Worm (Caenorhabditis elegans) whole organism, L1 larva: Measurements from ENCODE around the gene B0281.3.

Experiments
- ces-1 ChIP-seq: fragments of 150-350 bp; optimal IDR thresholded peaks from 2 replicates; lab custom pipeline; 2014; ENCODE audit warnings: missing biosample characterization, missing genetic modification reagents, missing genetic modification characterization
- dpl-1 ChIP-seq, 3 experiments: fragments of 150-350 bp in 2 of 3; sonication (generic microtip) in 1 of 3; optimal IDR thresholded peaks; 2 replicates each; lab custom pipeline; 2014 to 2017; ENCODE audit warnings: missing biosample characterization in 3 of 3, missing genetic modification characterization in 3 of 3, missing genetic modification reagents in 3 of 3
- efl-1 ChIP-seq, 4 experiments: fragments of 150-350 bp; optimal IDR thresholded peaks in 3 of 4; peaks in 1 of 4; 1 replicate in 1 of 4; 2 replicates in 3 of 4; lab custom pipeline; 2014; ENCODE audit warnings: missing biosample characterization in 2 of 4, missing genetic modification characterization in 2 of 4, missing genetic modification reagents in 2 of 4
- elt-2 ChIP-seq: sonication (generic microtip); optimal IDR thresholded peaks from 2 replicates; lab custom pipeline; 2016; ENCODE audit warnings: missing genetic modification characterization, mild to moderate bottlenecking, inconsistent platforms, missing compliant biosample characterization, missing genetic modification reagents
- elt-3 ChIP-seq, 6 experiments: fragments of 150-350 bp in 1 of 6; sonication (generic microtip); optimal IDR thresholded peaks; 2 replicates each; lab custom pipeline; 2017 to 2018; ENCODE audit warnings: missing biosample characterization in 6 of 6, missing genetic modification characterization in 6 of 6, inconsistent platforms in 1 of 6
- fkh-8 ChIP-seq: sonication (generic microtip); optimal IDR thresholded peaks from 2 replicates; lab custom pipeline; 2016; ENCODE audit warnings: mild to moderate bottlenecking, missing genetic modification characterization, missing compliant biosample characterization
- grh-1 ChIP-seq: fragments of 200-800 bp; sonication (Bioruptor generic); IDR thresholded peaks from 2 replicates; pipeline ENCODE4 v1.3.6; 2022; ENCODE audit warnings: missing genetic modification reagents, missing genetic modification characterization, missing compliant biosample characterization
- hlh-4 ChIP-seq: sonication (generic microtip); optimal IDR thresholded peaks from 2 replicates; lab custom pipeline; 2016; ENCODE audit warnings: mild to moderate bottlenecking, missing genetic modification characterization, missing compliant biosample characterization
- irx-1 ChIP-seq: sonication (generic microtip); optimal IDR thresholded peaks from 2 replicates; lab custom pipeline; 2016; ENCODE audit warnings: missing genetic modification characterization, missing compliant biosample characterization
- isw-1 ChIP-seq: fragments of 200-800 bp; sonication (Bioruptor generic); IDR thresholded peaks from 2 replicates; pipeline ENCODE4 v1.3.6; 2022; ENCODE audit warnings: missing genetic modification characterization, missing compliant biosample characterization
- lin-35 ChIP-seq, 2 experiments: fragments of 150-350 bp; optimal IDR thresholded peaks; 2 replicates each; lab custom pipeline; 2014; ENCODE audit warnings: missing biosample characterization in 2 of 2, missing genetic modification characterization in 2 of 2, missing genetic modification reagents in 2 of 2
- lin-39 ChIP-seq: fragments of 150-350 bp; optimal IDR thresholded peaks from 2 replicates; lab custom pipeline; 2014; ENCODE audit warnings: missing biosample characterization, missing genetic modification reagents, missing genetic modification characterization
- nhr-11 ChIP-seq: fragments of 150-350 bp; optimal IDR thresholded peaks from 2 replicates; lab custom pipeline; 2014; ENCODE audit warnings: missing biosample characterization, missing genetic modification characterization
- nhr-19 ChIP-seq: fragments of 200-800 bp; sonication (Bioruptor generic); conservative IDR thresholded peaks from 2 replicates; pipeline ENCODE4 v1.3.6; 2022; ENCODE audit warnings: missing genetic modification characterization, missing compliant biosample characterization
- nhr-237 ChIP-seq: fragments of 150-350 bp; optimal IDR thresholded peaks from 2 replicates; lab custom pipeline; 2014; ENCODE audit warnings: missing biosample characterization, missing genetic modification characterization
- nhr-71 ChIP-seq: sonication (generic microtip); optimal IDR thresholded peaks from 2 replicates; lab custom pipeline; 2016; ENCODE audit warnings: mild to moderate bottlenecking, missing genetic modification characterization, moderate library complexity, missing compliant biosample characterization
- nhr-76 ChIP-seq: sonication (generic microtip); optimal IDR thresholded peaks from 2 replicates; lab custom pipeline; 2017; ENCODE audit warnings: missing biosample characterization, missing genetic modification characterization
- pag-3 ChIP-seq: sonication (generic microtip); optimal IDR thresholded peaks from 2 replicates; lab custom pipeline; 2017; ENCODE audit warnings: missing genetic modification characterization, mild to moderate bottlenecking, missing compliant biosample characterization, antibody characterized with exemption, borderline replicate concordance; ENCODE audit not compliant: insufficient read depth
- pqm-1 ChIP-seq: sonication (generic microtip); optimal IDR thresholded peaks from 3 replicates; lab custom pipeline; 2017; ENCODE audit warnings: missing biosample characterization, missing genetic modification characterization
- unc-130 ChIP-seq: fragments of 150-350 bp; optimal IDR thresholded peaks from 2 replicates; lab custom pipeline; 2017; ENCODE audit warnings: missing biosample characterization, missing genetic modification characterization, inconsistent platforms
- vab-15 ChIP-seq: sonication (generic microtip); optimal IDR thresholded peaks from 2 replicates; lab custom pipeline; 2017; ENCODE audit warnings: missing genotype, mild to moderate bottlenecking, missing genetic modification characterization, missing compliant biosample characterization
- zag-1 ChIP-seq: fragments of 150-350 bp; optimal IDR thresholded peaks from 2 replicates; lab custom pipeline; 2014; ENCODE audit warnings: missing biosample characterization, missing genetic modification characterization
- zip-4 ChIP-seq: fragments of 200-800 bp; sonication (Bioruptor generic); optimal IDR thresholded peaks from 2 replicates; lab custom pipeline; 2018; ENCODE audit warnings: mild to moderate bottlenecking, missing genetic modification characterization, moderate library complexity, missing compliant biosample characterization

Gene B0281.3

ce11 chrII:2305507-2305906 is 1.3 kb upstream of the B0281.3 start:
- no peak for TF ChIP-seq irx-1 (tag; lab: Kevin White, UChicago)
- peak; percentile 58 for TF ChIP-seq elt-2 (tag; lab: Kevin White, UChicago)
- no peak for TF ChIP-seq dpl-1 (GFP tag; optimal IDR thresholded peaks at IDR 0.05; lab: Kevin White, UChicago)
- no peak for TF ChIP-seq ces-1 (GFP tag; lab: Kevin White, UChicago)
- TF ChIP-seq zag-1: no peak
- TF ChIP-seq efl-1 (optimal IDR thresholded peaks at IDR 0.05; lab: Kevin White, UChicago): no peak
- TF ChIP-seq efl-1 (GFP tag; optimal IDR thresholded peaks at IDR 0.05 in 1 of 2; lab: Kevin White, UChicago): peak in 1 of 2 experiments; percentile 85
- no peak for TF ChIP-seq nhr-237 (tag; lab: Kevin White, UChicago)
- TF ChIP-seq, all 84 proteins: peak for 2

ce11 chrII:2312747-2313146 is 5.9 kb downstream of the B0281.3 start, which contains the start of the genes trim-21 and B0281.1:
Gene trim-21, minus strand, starts transcription at chrII:2312847.
Gene B0281.1, plus strand, starts transcription at chrII:2313067.
- TF ChIP-seq fkh-8 (tag; lab: Kevin White, UChicago) (no peak), nhr-19 (no peak)
- TF ChIP-seq, all 84 proteins: peak for 0

- TF ChIP-seq pag-3 (tag; lab: Kevin White, UChicago): no peak
- TF ChIP-seq elt-2 (tag; lab: Kevin White, UChicago): peak; percentile 35
- TF ChIP-seq vab-15 (tag; lab: Kevin White, UChicago): no peak
- no peak for TF ChIP-seq nhr-71 (tag; lab: Kevin White, UChicago)
- no peak for TF ChIP-seq unc-130 (tag; lab: Kevin White, UChicago)
- TF ChIP-seq isw-1 (GFP tag; lab: Robert Waterston, UW): no peak
- TF ChIP-seq lin-39 (tag; lab: Kevin White, UChicago): no peak
- TF ChIP-seq efl-1 (optimal IDR thresholded peaks at IDR 0.05; lab: Kevin White, UChicago): no peak
- peak in 1 of 2 experiments; percentile 79 for TF ChIP-seq efl-1 (GFP tag; optimal IDR thresholded peaks at IDR 0.05 in 1 of 2; lab: Kevin White, UChicago)
- no peak for TF ChIP-seq zip-4 (GFP tag; lab: Kevin White, UChicago)
- no peak for TF ChIP-seq hlh-4 (tag; lab: Kevin White, UChicago)
- TF ChIP-seq lin-35 (GFP tag; optimal IDR thresholded peaks at IDR 0.05; lab: Kevin White, UChicago): no peak
- no peak for TF ChIP-seq nhr-11 (tag; lab: Kevin White, UChicago)
- TF ChIP-seq zag-1: no peak
These were observed 11.1 kb downstream of the B0281.3 start, which contains the start of the genes ZK1240.5 and ZK1240.9 for ce11 chrII:2317883-2318357. Gene ZK1240.5, minus strand, starts transcription at chrII:2317933. Gene ZK1240.9, plus strand, starts transcription at chrII:2318189.

ce11 chrII:2320097-2320496 is 13.3 kb downstream of the B0281.3 start, which contains the start of gene ZK1240.3:
Gene ZK1240.3, plus strand, starts transcription at chrII:2320334.
- TF ChIP-seq nhr-76 (tag; lab: Kevin White, UChicago) (no peak), elt-2 (tag; lab: Kevin White, UChicago) (peak; percentile 30)

ce11 chrII:2322857-2323518 is 16.1 kb downstream of the B0281.3 start, which contains the start of the genes ZK1240.6 and ZK1240.2:
Gene ZK1240.6, minus strand, starts transcription at chrII:2322907.
Gene ZK1240.2, plus strand, starts transcription at chrII:2323376.
- TF ChIP-seq pqm-1 (peak; percentile 49), lin-39 (tag; lab: Kevin White, UChicago) (no peak), elt-2 (tag; lab: Kevin White, UChicago) (peak; percentile 74)

ce11 chrII:2324956-2325355 is 18.1 kb downstream of the B0281.3 start, which contains the start of gene ZK1240.11:
Gene ZK1240.11, plus strand, starts transcription at chrII:2325256.
- TF ChIP-seq pag-3 (tag; lab: Kevin White, UChicago) (no peak), efl-1 (optimal IDR thresholded peaks at IDR 0.05; lab: Kevin White, UChicago) (no peak), efl-1 (GFP tag; optimal IDR thresholded peaks at IDR 0.05 in 1 of 2; lab: Kevin White, UChicago) (peak in 1 of 2 experiments; percentile 25), grh-1 (GFP tag; lab: Robert Waterston, UW) (no peak)

ce11 chrII:2328963-2329442 is 22.2 kb downstream of the B0281.3 start, which contains the start of the genes ZK1240.8 and ZK1240.1:
Gene ZK1240.8, minus strand, starts transcription at chrII:2329063.
Gene ZK1240.1, plus strand, starts transcription at chrII:2329392.
- TF ChIP-seq elt-3 (tag; optimal IDR thresholded peaks at IDR 0.05; lab: Kevin White, UChicago) (no peak), elt-2 (tag; lab: Kevin White, UChicago) (peak; percentile 5), dpl-1 (GFP tag; optimal IDR thresholded peaks at IDR 0.05; lab: Kevin White, UChicago) (no peak)
